Worm (Caenorhabditis elegans) whole organism, early embryonic: ENCODE results near the gene Y82E9BR.6.

ENCODE experiments used
- aly-1 ChIP-seq: sonication (generic microtip); optimal IDR thresholded peaks from 2 replicates; lab custom pipeline; 2016; ENCODE audit warnings: missing genetic modification characterization, missing compliant biosample characterization
- hmg-4 ChIP-seq: fragments of 200-800 bp; sonication (Bioruptor generic); optimal IDR thresholded peaks from 2 replicates; lab custom pipeline; 2018; ENCODE audit warnings: mild to moderate bottlenecking, missing genetic modification characterization, missing compliant biosample characterization
- hnd-1 ChIP-seq: sonication (generic microtip); optimal IDR thresholded peaks from 2 replicates; lab custom pipeline; 2016; ENCODE audit warnings: missing genetic modification characterization, missing compliant biosample characterization

- no peak for TF ChIP-seq hmg-4 (GFP tag; lab: Kevin White, UChicago)
- no peak for TF ChIP-seq aly-1 (tag; lab: Kevin White, UChicago)
- no peak for TF ChIP-seq hnd-1 (tag; lab: Kevin White, UChicago)
Measured at ce11 chrIII:1388274-1389058, 7.4 kb downstream of the Y82E9BR.6 start, which contains the start of gene pals-20.
